Worm (Caenorhabditis elegans) whole organism, L1 larva: ENCODE measurements around the gene cul-5.

Experiments used
- ama-1 ChIP-seq: fragments of 150-350 bp; optimal IDR thresholded peaks from 2 replicates; lab custom pipeline; 2014
- blmp-1 ChIP-seq: fragments of 150-350 bp; optimal IDR thresholded peaks from 2 replicates; lab custom pipeline; 2014; ENCODE audit warnings: missing biosample characterization, missing genetic modification characterization
- ces-1 ChIP-seq: fragments of 150-350 bp; optimal IDR thresholded peaks from 2 replicates; lab custom pipeline; 2014; ENCODE audit warnings: missing biosample characterization, missing genetic modification reagents, missing genetic modification characterization
- egl-27 ChIP-seq, 2 experiments: fragments of 150-350 bp in 1 of 2; sonication (generic microtip); optimal IDR thresholded peaks; 3 replicates each; lab custom pipeline; 2017 to 2018; ENCODE audit warnings: missing biosample characterization in 2 of 2, missing genetic modification characterization in 2 of 2, missing genetic modification reagents in 2 of 2
- fkh-4 ChIP-seq: sonication (generic microtip); optimal IDR thresholded peaks from 2 replicates; lab custom pipeline; 2016; ENCODE audit warnings: missing compliant biosample characterization, missing genetic modification characterization, borderline replicate concordance
- fkh-8 ChIP-seq: sonication (generic microtip); optimal IDR thresholded peaks from 2 replicates; lab custom pipeline; 2016; ENCODE audit warnings: mild to moderate bottlenecking, missing genetic modification characterization, missing compliant biosample characterization
- lin-13 ChIP-seq: fragments of 150-350 bp; optimal IDR thresholded peaks from 2 replicates; lab custom pipeline; 2014; ENCODE audit warnings: missing biosample characterization, missing genetic modification reagents, missing genetic modification characterization
- nhr-11 ChIP-seq: fragments of 150-350 bp; optimal IDR thresholded peaks from 2 replicates; lab custom pipeline; 2014; ENCODE audit warnings: missing biosample characterization, missing genetic modification characterization
- pqm-1 ChIP-seq: sonication (generic microtip); optimal IDR thresholded peaks from 3 replicates; lab custom pipeline; 2017; ENCODE audit warnings: missing biosample characterization, missing genetic modification characterization
- zip-4 ChIP-seq: fragments of 200-800 bp; sonication (Bioruptor generic); optimal IDR thresholded peaks from 2 replicates; lab custom pipeline; 2018; ENCODE audit warnings: mild to moderate bottlenecking, missing genetic modification characterization, moderate library complexity, missing compliant biosample characterization
- ztf-11 ChIP-seq, 2 experiments: sonication (generic microtip); optimal IDR thresholded peaks; 2 replicates each; lab custom pipeline; 2016 to 2017; ENCODE audit warnings: missing genetic modification characterization in 2 of 2, missing biosample characterization in 1 of 2, missing compliant biosample characterization in 1 of 2

- no peak for TF ChIP-seq fkh-8 (tag; lab: Kevin White, UChicago)
- TF ChIP-seq pqm-1: no peak
- no peak for TF ChIP-seq ama-1 (lab: Kevin White, UChicago)
- TF ChIP-seq egl-27 (tag; optimal IDR thresholded peaks at IDR 0.05; lab: Kevin White, UChicago): no peak
- no peak for TF ChIP-seq nhr-11
- no peak for TF ChIP-seq ces-1 (GFP tag; lab: Kevin White, UChicago)
- no peak for TF ChIP-seq lin-13 (GFP tag; lab: Kevin White, UChicago)
- TF ChIP-seq fkh-4: no peak
- TF ChIP-seq blmp-1 (tag; lab: Kevin White, UChicago): no peak
- no peak for TF ChIP-seq zip-4 (GFP tag; lab: Kevin White, UChicago)
- TF ChIP-seq ztf-11 (tag; optimal IDR thresholded peaks at IDR 0.05; lab: Kevin White, UChicago): no peak
Observed at ce11 chrV:10221317-10221716, 42.0 kb downstream of the cul-5 start, which contains the start of the genes fipr-5 and fipr-9.
